Worm (Caenorhabditis elegans): ENCODE results near the gene Y11D7A.3.

Y11D7A.3 gene

ce11 chrIV:9216437-9216836, 16.5 kb upstream of the Y11D7A.3 start (continued):
- no peak for TF ChIP-seq blmp-1 (tag; optimal IDR thresholded peaks at IDR 0.05; ENCODE audit: insufficient read depth)
- no peak for TF ChIP-seq unc-62 (GFP tag; optimal IDR thresholded peaks at IDR 0.05)

ce11 chrIV:9216956-9217355, 15.9 kb upstream of the Y11D7A.3 start:
- TF ChIP-seq fos-1 (tag; optimal IDR thresholded peaks at IDR 0.05) (peak; percentile 69), unc-39 (tag; optimal IDR thresholded peaks at IDR 0.05) (no peak), ceh-82 (tag; optimal IDR thresholded peaks at IDR 0.05) (no peak), dmd-4 (tag; optimal IDR thresholded peaks at IDR 0.05) (no peak), elt-3 (tag; optimal IDR thresholded peaks at IDR 0.05) (no peak), sma-9 (GFP tag; optimal IDR thresholded peaks at IDR 0.05) (peak; percentile 36), sma-9 (tag; optimal IDR thresholded peaks at IDR 0.05) (no peak), nhr-129 (tag; optimal IDR thresholded peaks at IDR 0.05) (peak; percentile 74), blmp-1 (tag; optimal IDR thresholded peaks at IDR 0.05; ENCODE audit: insufficient read depth) (no peak), sma-3 (GFP tag; optimal IDR thresholded peaks at IDR 0.05) (no peak), gmeb-1 (tag; optimal IDR thresholded peaks at IDR 0.05) (no peak), nhr-77 (tag; optimal IDR thresholded peaks at IDR 0.05) (no peak), mdl-1 (tag; optimal IDR thresholded peaks at IDR 0.05) (no peak), lin-13 (GFP tag; optimal IDR thresholded peaks at IDR 0.05) (no peak)

ce11 chrIV:9217426-9217825, 15.5 kb upstream of the Y11D7A.3 start, which contains the start of gene C46C2.2:
Gene C46C2.2, plus strand, starts transcription at chrIV:9217726.
- TF ChIP-seq C34F6.9 (tag; optimal IDR thresholded peaks at IDR 0.05): no peak
- no peak for TF ChIP-seq blmp-1 (tag; optimal IDR thresholded peaks at IDR 0.05; ENCODE audit: insufficient read depth)
- no peak for TF ChIP-seq R02D3.7 (tag; optimal IDR thresholded peaks at IDR 0.05)
- no peak for TF ChIP-seq peb-1 (tag; optimal IDR thresholded peaks at IDR 0.05)
- no peak for TF ChIP-seq ama-1 (optimal IDR thresholded peaks at IDR 0.05)

- TF ChIP-seq C34F6.9 (tag; optimal IDR thresholded peaks at IDR 0.05): no peak
- TF ChIP-seq sma-9 (GFP tag; optimal IDR thresholded peaks at IDR 0.05): no peak
- no peak for TF ChIP-seq sma-9 (tag; optimal IDR thresholded peaks at IDR 0.05)
- no peak for TF ChIP-seq snpc-4 (tag; optimal IDR thresholded peaks at IDR 0.05)
- TF ChIP-seq nhr-12 (tag; optimal IDR thresholded peaks at IDR 0.05): no peak
- no peak for TF ChIP-seq ceh-16 (tag; optimal IDR thresholded peaks at IDR 0.05)
- no peak for TF ChIP-seq mbf-1 (tag; optimal IDR thresholded peaks at IDR 0.05)
- TF ChIP-seq ztf-1 (GFP tag; conservative IDR thresholded peaks at IDR 0.05): no peak
- TF ChIP-seq alr-1 (tag; optimal IDR thresholded peaks at IDR 0.05): no peak
- no peak for TF ChIP-seq nhr-23 (tag; optimal IDR thresholded peaks at IDR 0.05)
- TF ChIP-seq ztf-11 (tag; optimal IDR thresholded peaks at IDR 0.05): no peak
- no peak for TF ChIP-seq crh-2 (tag; optimal IDR thresholded peaks at IDR 0.05)
- TF ChIP-seq ZK546.5 (tag; optimal IDR thresholded peaks at IDR 0.05): no peak
- TF ChIP-seq blmp-1 (tag; optimal IDR thresholded peaks at IDR 0.05; ENCODE audit: insufficient read depth): no peak
- no peak for TF ChIP-seq nhr-11 (tag; optimal IDR thresholded peaks at IDR 0.05)
- TF ChIP-seq ztf-4 (tag; optimal IDR thresholded peaks at IDR 0.05): no peak
- TF ChIP-seq peb-1 (tag; optimal IDR thresholded peaks at IDR 0.05): no peak
- TF ChIP-seq dmd-4 (tag; optimal IDR thresholded peaks at IDR 0.05): no peak
- no peak for TF ChIP-seq nhr-77 (tag; optimal IDR thresholded peaks at IDR 0.05)
- TF ChIP-seq egl-27 (tag; optimal IDR thresholded peaks at IDR 0.05): no peak
- TF ChIP-seq R02D3.7 (tag; optimal IDR thresholded peaks at IDR 0.05): no peak
These were observed 14.5 kb upstream of the Y11D7A.3 start for ce11 chrIV:9218415-9218814.

- TF ChIP-seq unc-55 (GFP tag; optimal IDR thresholded peaks at IDR 0.05) (no peak), ztf-1 (GFP tag; conservative IDR thresholded peaks at IDR 0.05) (no peak), mab-5 (tag; optimal IDR thresholded peaks at IDR 0.05) (no peak), nhr-237 (tag; optimal IDR thresholded peaks at IDR 0.05) (no peak), lin-13 (GFP tag; optimal IDR thresholded peaks at IDR 0.05) (no peak), elt-3 (tag; optimal IDR thresholded peaks at IDR 0.05) (no peak), nhr-23 (tag; optimal IDR thresholded peaks at IDR 0.05) (no peak), egl-27 (tag; optimal IDR thresholded peaks at IDR 0.05) (no peak), nhr-6 (tag; optimal IDR thresholded peaks at IDR 0.05) (no peak)
These were observed 8.1 kb upstream of the Y11D7A.3 start, which contains the start of gene C46C2.3 for ce11 chrIV:9224825-9225224. Gene C46C2.3, plus strand, starts transcription at chrIV:9225125.

Measured in whole organism, L2 larva.